Worm (Caenorhabditis elegans) whole organism, L4/young adult: ENCODE measurements around the gene W06G6.11.

Experiments
- W03F9.2 ChIP-seq: fragments of 150-350 bp; optimal IDR thresholded peaks from 2 replicates; lab custom pipeline; 2014; ENCODE audit warnings: missing biosample characterization, missing genetic modification characterization
- dao-5 ChIP-seq: sonication (generic microtip); optimal IDR thresholded peaks from 2 replicates; lab custom pipeline; 2016; ENCODE audit warnings: missing genotype, missing genetic modification characterization, moderate library complexity, missing compliant biosample characterization
- him-1 ChIP-seq: sonication (generic microtip); optimal IDR thresholded peaks from 2 replicates; lab custom pipeline; 2016; ENCODE audit warnings: missing genotype, missing genetic modification reagents, missing genetic modification characterization, missing compliant biosample characterization

The W06G6.11 gene

ce11 chrV:16605463-16605862 is 43.6 kb downstream of the W06G6.11 start:
- TF ChIP-seq dao-5 (tag; lab: Kevin White, UChicago), result no peak
- TF ChIP-seq W03F9.2 (tag; lab: Kevin White, UChicago), result no peak
- TF ChIP-seq him-1 (tag; lab: Kevin White, UChicago), result no peak

ce11 chrV:16604301-16604700 is 44.8 kb downstream of the W06G6.11 start:
- no peak for TF ChIP-seq him-1 (tag; lab: Kevin White, UChicago)
- TF ChIP-seq W03F9.2 (tag; lab: Kevin White, UChicago), result no peak
- TF ChIP-seq dao-5 (tag; lab: Kevin White, UChicago), result no peak

DNA sequence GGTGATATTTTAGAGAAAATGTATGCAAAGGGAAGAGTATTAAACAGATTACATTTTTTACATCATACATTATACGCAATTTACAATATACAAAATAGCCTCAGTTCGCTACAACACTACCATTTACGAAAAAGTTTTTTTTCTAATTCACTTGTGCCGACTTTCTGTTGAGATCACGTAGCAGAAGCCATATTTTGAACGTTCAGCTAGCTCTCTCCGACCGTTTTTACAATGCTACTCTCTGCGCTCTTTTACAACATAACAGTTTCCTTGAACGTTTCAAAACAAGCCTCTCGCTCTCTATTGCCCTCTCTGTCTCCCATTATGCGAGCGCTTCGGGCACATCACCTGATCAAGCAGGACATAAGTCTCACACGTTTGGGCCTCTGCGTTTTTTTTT is 46.0 kb downstream of the W06G6.11 start, which contains the start of gene T03E6.8:
Gene T03E6.8, minus strand, starts transcription at position 101 of the 400 bp plus-strand sequence.
- no peak for TF ChIP-seq him-1 (tag; lab: Kevin White, UChicago)

DNA sequence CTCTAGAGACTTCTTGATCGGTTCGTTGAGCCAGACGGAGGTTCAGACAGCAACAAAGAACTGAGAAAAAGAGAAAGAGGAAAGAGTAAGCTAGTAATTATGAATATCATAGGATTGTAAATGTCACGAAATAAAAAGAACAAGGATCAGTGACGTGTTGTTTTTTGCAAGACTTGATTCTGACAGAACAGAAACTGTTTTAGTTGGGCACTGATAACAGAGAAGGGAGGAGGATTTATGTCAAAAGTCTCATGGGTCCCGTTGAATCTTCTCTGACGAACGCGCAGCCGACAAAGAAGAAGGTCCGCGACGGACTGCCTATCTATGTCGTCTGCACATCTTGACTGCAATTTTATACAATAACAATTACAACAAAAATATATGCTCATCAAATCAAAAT is 48.5 kb downstream of the W06G6.11 start, which contains the start of gene T03E6.9:
Gene T03E6.9, minus strand, starts transcription at position 101 of the 400 bp plus-strand sequence.
- TF ChIP-seq him-1 (tag; lab: Kevin White, UChicago) (no peak), W03F9.2 (tag; lab: Kevin White, UChicago) (no peak), dao-5 (tag; lab: Kevin White, UChicago) (no peak)

ce11 chrV:16599835-16600234 is 49.3 kb downstream of the W06G6.11 start:
- no peak for TF ChIP-seq W03F9.2 (tag; lab: Kevin White, UChicago)
- TF ChIP-seq him-1 (tag; lab: Kevin White, UChicago), result no peak
- TF ChIP-seq dao-5 (tag; lab: Kevin White, UChicago), result no peak
